Fruit fly (Drosophila melanogaster) whole organism, embryonic: ENCODE results near the gene CG7519.

ENCODE experiments used
- CG10147 ChIP-seq: fragments of 200-800 bp; sonication (Bioruptor generic); optimal IDR thresholded peaks from 2 replicates; lab custom pipeline; 2019; ENCODE audit warnings: missing biosample characterization, mild to moderate bottlenecking, missing genetic modification characterization, moderate library complexity
- CG10274 ChIP-seq: fragments of 200-800 bp; sonication (Bioruptor generic); optimal IDR thresholded peaks from 3 replicates; lab custom pipeline; 2017; ENCODE audit warnings: missing biosample characterization, mild to moderate bottlenecking, missing genetic modification characterization
- CG1233 ChIP-seq: fragments of 200-800 bp; sonication (Bioruptor generic); optimal IDR thresholded peaks from 4 replicates; lab custom pipeline; 2018; ENCODE audit warnings: missing biosample characterization, mild to moderate bottlenecking, missing genetic modification characterization
- CG14860 ChIP-seq: fragments of 200-800 bp; sonication (Bioruptor generic); IDR thresholded peaks from 3 replicates; pipeline ENCODE4 v1.3.6; 2022; ENCODE audit warnings: missing biosample characterization, missing genetic modification characterization; ENCODE audit not compliant: partially characterized antibody
- CG17359 ChIP-seq: fragments of 200-800 bp; sonication (Bioruptor generic); optimal IDR thresholded peaks from 3 replicates; lab custom pipeline; 2018; ENCODE audit warnings: missing biosample characterization, mild to moderate bottlenecking, missing genetic modification characterization, moderate library complexity
- CG17385 ChIP-seq: fragments of 200-800 bp; sonication (Bioruptor generic); optimal IDR thresholded peaks from 3 replicates; lab custom pipeline; 2018; ENCODE audit warnings: missing biosample characterization, mild to moderate bottlenecking, missing genetic modification characterization
- CG17802 ChIP-seq: fragments of 200-800 bp; sonication (Bioruptor generic); optimal IDR thresholded peaks from 2 replicates; lab custom pipeline; 2018; ENCODE audit warnings: missing biosample characterization, mild to moderate bottlenecking, missing genetic modification characterization, moderate library complexity
- CG18476 ChIP-seq: fragments of 200-800 bp; sonication (Bioruptor generic); optimal IDR thresholded peaks from 2 replicates; lab custom pipeline; 2016; ENCODE audit warnings: missing biosample characterization, mild to moderate bottlenecking, missing genetic modification characterization
- CG18619 ChIP-seq: fragments of 200-800 bp; sonication (Bioruptor generic); optimal IDR thresholded peaks from 3 replicates; lab custom pipeline; 2017; ENCODE audit warnings: missing biosample characterization, mild to moderate bottlenecking, missing genetic modification characterization
- CG3726 ChIP-seq: fragments of 200-800 bp; sonication (Bioruptor generic); IDR thresholded peaks from 3 replicates; pipeline ENCODE4, ENCODE4 v1.3.6; 2022; ENCODE audit warnings: missing biosample characterization, missing genetic modification characterization
- CG3838 ChIP-seq: fragments of 200-800 bp; sonication (Bioruptor generic); optimal IDR thresholded peaks from 3 replicates; lab custom pipeline; 2016; ENCODE audit warnings: missing biosample characterization, missing genetic modification characterization
- CG4820 ChIP-seq: fragments of 200-800 bp; sonication (Bioruptor generic); optimal IDR thresholded peaks from 3 replicates; lab custom pipeline; 2016; ENCODE audit warnings: missing biosample characterization, missing genetic modification characterization
- CG6689 ChIP-seq: fragments of 200-800 bp; sonication (Bioruptor generic); IDR thresholded peaks from 2 replicates; pipeline ENCODE4 v1.3.6; 2022; ENCODE audit warnings: missing biosample characterization, missing genetic modification characterization
- CG7357 ChIP-seq: fragments of 200-800 bp; sonication (Bioruptor generic); IDR thresholded peaks from 3 replicates; pipeline ENCODE4 v1.3.6; 2022; ENCODE audit warnings: missing biosample characterization, missing genetic modification characterization
- CG7372 ChIP-seq: fragments of 200-800 bp; sonication (Bioruptor generic); IDR thresholded peaks from 2 replicates; pipeline ENCODE4 v1.3.6; 2022; ENCODE audit warnings: missing biosample characterization, missing genetic modification characterization
- CG8089 ChIP-seq: fragments of 200-800 bp; sonication (Bioruptor generic); optimal IDR thresholded peaks from 3 replicates; lab custom pipeline; 2016; ENCODE audit warnings: missing biosample characterization, missing genetic modification characterization
- CG8388 ChIP-seq: fragments of 200-800 bp; sonication (Bioruptor generic); optimal IDR thresholded peaks from 2 replicates; lab custom pipeline; 2019; ENCODE audit warnings: missing biosample characterization, mild to moderate bottlenecking, missing genetic modification characterization, moderate library complexity
- CG8924 ChIP-seq: fragments of 200-800 bp; optimal IDR thresholded peaks from 3 replicates; lab custom pipeline; 2019; ENCODE audit warnings: missing biosample characterization, mild to moderate bottlenecking, missing genetic modification characterization, moderate library complexity
- CG9932 ChIP-seq: fragments of 200-800 bp; sonication (Bioruptor generic); IDR thresholded peaks from 2 replicates; pipeline ENCODE4 v1.3.6; 2022; ENCODE audit warnings: missing biosample characterization, missing genetic modification characterization
- CTCF ChIP-seq: fragments of 200-800 bp; sonication (Bioruptor generic); optimal IDR thresholded peaks from 2 replicates; lab custom pipeline; 2017; ENCODE audit warnings: missing biosample characterization, mild to moderate bottlenecking, missing genetic modification characterization, moderate library complexity
- Dbx ChIP-seq: fragments of 200-800 bp; sonication (Bioruptor generic); IDR thresholded peaks from 3 replicates; pipeline ENCODE4 v1.3.6; 2022; ENCODE audit warnings: missing biosample characterization, missing genetic modification characterization
- Dek ChIP-seq: fragments of 200-800 bp; sonication (Bioruptor generic); optimal IDR thresholded peaks from 3 replicates; lab custom pipeline; 2019; ENCODE audit warnings: missing biosample characterization, mild to moderate bottlenecking, missing genetic modification characterization, moderate library complexity
- Ets65A ChIP-seq: fragments of 200-800 bp; sonication (Bioruptor generic); peaks from one replicate; lab custom pipeline; 2016; ENCODE audit warnings: missing biosample characterization, missing genetic modification characterization
- Fer2 ChIP-seq: fragments of 200-800 bp; sonication (Bioruptor generic); optimal IDR thresholded peaks from 2 replicates; lab custom pipeline; 2018; ENCODE audit warnings: missing biosample characterization, mild to moderate bottlenecking, missing genetic modification characterization, moderate library complexity
- Hr39 ChIP-seq: fragments of >200 bp; optimal IDR thresholded peaks from 2 replicates; lab custom pipeline; 2017
- Jarid2 ChIP-seq: fragments of 200-800 bp; sonication (Bioruptor generic); optimal IDR thresholded peaks from 3 replicates; lab custom pipeline; 2017; ENCODE audit warnings: mild to moderate bottlenecking, missing biosample characterization, missing genetic modification reagents, missing genetic modification characterization
- Med ChIP-seq: fragments of 200-800 bp; sonication (Bioruptor generic); peaks from one replicate; lab custom pipeline; 2016; ENCODE audit warnings: missing biosample characterization, missing genetic modification characterization, mild to moderate bottlenecking, inconsistent platforms, moderate library complexity
- Nf-YA ChIP-seq: fragments of 200-800 bp; sonication (Bioruptor generic); IDR thresholded peaks from 2 replicates; pipeline ENCODE4 v1.3.6; 2022; ENCODE audit warnings: missing biosample characterization, missing genetic modification characterization
- Sox100B ChIP-seq: fragments of 200-800 bp; sonication (Bioruptor generic); optimal IDR thresholded peaks from 3 replicates; lab custom pipeline; 2018; ENCODE audit warnings: missing biosample characterization, mild to moderate bottlenecking, missing genetic modification characterization
- Spps ChIP-seq: fragments of 200-800 bp; sonication (Bioruptor generic); optimal IDR thresholded peaks from 2 replicates; lab custom pipeline; 2018; ENCODE audit warnings: missing biosample characterization, mild to moderate bottlenecking, missing genetic modification characterization
- TFAM ChIP-seq: fragments of 200-800 bp; sonication (Bioruptor generic); optimal IDR thresholded peaks from 2 replicates; lab custom pipeline; 2017; ENCODE audit warnings: missing biosample characterization, missing genetic modification characterization, inconsistent platforms
- amos ChIP-seq: fragments of 200-800 bp; sonication (Bioruptor generic); IDR thresholded peaks from 2 replicates; pipeline ENCODE4 v1.3.6; 2022; ENCODE audit warnings: missing biosample characterization, missing genetic modification characterization; ENCODE audit not compliant: partially characterized antibody
- ash1 ChIP-seq: fragments of 200-800 bp; sonication (Bioruptor generic); optimal IDR thresholded peaks from 2 replicates; lab custom pipeline; 2018; ENCODE audit warnings: missing biosample characterization, mild to moderate bottlenecking, missing genetic modification characterization
- ato ChIP-seq: fragments of 200-800 bp; sonication (Bioruptor generic); IDR thresholded peaks from 2 replicates; pipeline ENCODE4 v1.3.6; 2022; ENCODE audit warnings: missing biosample characterization, missing genetic modification characterization; ENCODE audit not compliant: partially characterized antibody
- br ChIP-seq: fragments of >200 bp; optimal IDR thresholded peaks from 2 replicates; lab custom pipeline; 2017
- cad ChIP-seq: fragments of >200 bp; optimal IDR thresholded peaks from 2 replicates; lab custom pipeline; 2017; ENCODE audit warnings: missing biosample characterization, missing genetic modification characterization
- da ChIP-seq: fragments of 200-800 bp; sonication (Bioruptor generic); optimal IDR thresholded peaks from 2 replicates; lab custom pipeline; 2016; ENCODE audit warnings: missing biosample characterization, missing genetic modification characterization
- dimm ChIP-seq: fragments of 200-800 bp; sonication (Bioruptor generic); IDR thresholded peaks from 2 replicates; pipeline ENCODE4 v1.3.6; 2022; ENCODE audit warnings: missing biosample characterization, missing genetic modification characterization
- ems ChIP-seq: fragments of 200-800 bp; sonication (Bioruptor generic); optimal IDR thresholded peaks from 3 replicates; lab custom pipeline; 2016; ENCODE audit warnings: missing biosample characterization, missing genetic modification characterization
- esg ChIP-seq: fragments of 200-800 bp; sonication (Bioruptor generic); conservative IDR thresholded peaks from 2 replicates; pipeline ENCODE4 v1.3.6; 2022; ENCODE audit warnings: missing biosample characterization, missing genetic modification characterization
- fu2 ChIP-seq: fragments of 200-800 bp; sonication (Bioruptor generic); optimal IDR thresholded peaks from 2 replicates; lab custom pipeline; 2016; ENCODE audit warnings: missing biosample characterization, missing genetic modification characterization
- gro ChIP-seq: fragments of 200-800 bp; sonication (Bioruptor generic); optimal IDR thresholded peaks from 2 replicates; lab custom pipeline; 2016; ENCODE audit warnings: missing biosample characterization, missing genetic modification characterization
- gsb ChIP-seq: fragments of 200-800 bp; sonication (Bioruptor generic); IDR thresholded peaks from 2 replicates; pipeline ENCODE4 v1.3.6; 2022; ENCODE audit warnings: missing biosample characterization, missing genetic modification characterization
- gsb-n ChIP-seq: fragments of 200-800 bp; sonication (Bioruptor generic); optimal IDR thresholded peaks from 3 replicates; lab custom pipeline; 2018; ENCODE audit warnings: missing biosample characterization, mild to moderate bottlenecking, missing genetic modification characterization
- ham ChIP-seq: fragments of 200-800 bp; sonication (Bioruptor generic); IDR thresholded peaks from 2 replicates; pipeline ENCODE4 v1.3.6; 2022; ENCODE audit warnings: missing biosample characterization, missing genetic modification characterization
- insv ChIP-seq, 2 experiments: fragments of 200-800 bp; sonication (Bioruptor generic); optimal IDR thresholded peaks; 3 replicates each; lab custom pipeline; 2016 to 2018; ENCODE audit warnings: missing biosample characterization in 2 of 2, missing genetic modification characterization in 2 of 2
- kah ChIP-seq: fragments of 200-800 bp; sonication (Bioruptor generic); optimal IDR thresholded peaks from 2 replicates; lab custom pipeline; 2018; ENCODE audit warnings: missing biosample characterization, mild to moderate bottlenecking, missing genetic modification characterization
- org-1 ChIP-seq: fragments of 200-800 bp; sonication (Bioruptor generic); optimal IDR thresholded peaks from 2 replicates; lab custom pipeline; 2017; ENCODE audit warnings: missing biosample characterization, missing genetic modification characterization
- salm ChIP-seq: fragments of 200-800 bp; sonication (Bioruptor generic); optimal IDR thresholded peaks from 2 replicates; lab custom pipeline; 2018; ENCODE audit warnings: missing biosample characterization, mild to moderate bottlenecking, missing genetic modification characterization
- stc ChIP-seq: fragments of 200-800 bp; sonication (Bioruptor generic); IDR thresholded peaks from 2 replicates; pipeline ENCODE4 v1.3.6; 2022; ENCODE audit warnings: missing biosample characterization, missing genetic modification characterization
- vnd ChIP-seq: fragments of 200-800 bp; sonication (Bioruptor generic); IDR thresholded peaks from 3 replicates; pipeline ENCODE4 v1.3.6; 2022; ENCODE audit warnings: missing biosample characterization, missing genetic modification characterization; ENCODE audit not compliant: partially characterized antibody
- wdn ChIP-seq: fragments of 200-800 bp; sonication (Bioruptor generic); IDR thresholded peaks from 2 replicates; pipeline ENCODE4 v1.3.6; 2022; ENCODE audit warnings: missing biosample characterization, missing genetic modification characterization

The CG7519 gene

dm6 chr3L:21507354-21507928 is 14.6 kb downstream of the CG7519 start, which contains the start of the genes Glg1 and M6 (continued):
- TF ChIP-seq CG17385 (GFP tag; lab: Kevin White, UChicago) (peak; percentile 63), CG10147 (peak; percentile 68), Dbx (GFP tag; lab: Robert Waterston, UW) (peak; percentile 74), amos (peak; percentile 93), Ets65A (GFP tag; lab: Kevin White, UChicago) (peak; percentile 94), Med (peak; percentile 90), CG4820 (peak; percentile 41), TFAM (no peak), vnd (GFP tag; lab: Robert Waterston, UW) (peak; percentile 93), ash1 (GFP tag; lab: Kevin White, UChicago) (no peak), CG10274 (GFP tag; lab: Kevin White, UChicago) (no peak), org-1 (GFP tag; lab: Kevin White, UChicago) (peak; percentile 31), br (lab: Kevin White, UChicago) (no peak), CG8388 (peak; percentile 40), Spps (peak; percentile 35), ato (GFP tag; lab: Robert Waterston, UW) (peak; percentile 89), da (peak; percentile 15), wdn (peak; percentile 48; the same call in 1 of the 2 replicates), CG14860 (GFP tag; lab: Robert Waterston, UW) (peak; percentile 94), CG1233 (GFP tag; lab: Kevin White, UChicago) (peak; percentile 44), ham (GFP tag; lab: Robert Waterston, UW) (no peak), CG9932 (GFP tag; lab: Robert Waterston, UW) (peak; percentile 83), salm (tag; lab: Kevin White, UChicago) (no peak), CG3838 (GFP tag; lab: Kevin White, UChicago) (peak; percentile 43), Hr39 (lab: Kevin White, UChicago) (no peak), Sox100B (peak; percentile 42), gro (GFP tag; lab: Kevin White, UChicago) (peak; percentile 37), ems (GFP tag; lab: Kevin White, UChicago) (peak; percentile 59), CG17802 (peak; percentile 18), gsb-n (tag; lab: Kevin White, UChicago) (peak; percentile 76), CG7372 (peak; percentile 54; the same call in 1 of the 2 replicates), CG3726 (GFP tag; lab: Robert Waterston, UW) (no peak), CG6689 (GFP tag; lab: Robert Waterston, UW) (peak; percentile 49; the same call in 1 of the 2 replicates), CTCF (GFP tag; lab: Kevin White, UChicago) (peak; percentile 63), insv (GFP tag; optimal IDR thresholded peaks at IDR 0.05; lab: Kevin White, UChicago) (peak in 1 of 2 experiments; percentile 32), CG8089 (GFP tag; lab: Kevin White, UChicago) (peak; percentile 17), CG18476 (GFP tag; lab: Kevin White, UChicago) (peak; percentile 0), Dek (tag; lab: Kevin White, UChicago) (peak; percentile 53), gsb (GFP tag; lab: Robert Waterston, UW) (no peak), Jarid2 (GFP tag; lab: Kevin White, UChicago) (peak; percentile 40), fu2 (GFP tag; lab: Kevin White, UChicago) (peak; percentile 51), CG17359 (tag; lab: Kevin White, UChicago) (peak; percentile 40), stc (GFP tag; lab: Robert Waterston, UW) (no peak), CG7357 (GFP tag; lab: Robert Waterston, UW) (peak; percentile 46; the same call in 1 of the 3 replicates), cad (no peak), Nf-YA (no peak), CG8924 (tag; lab: Kevin White, UChicago) (peak; percentile 73), kah (no peak), dimm (GFP tag; lab: Robert Waterston, UW) (no peak), CG18619 (GFP tag; lab: Kevin White, UChicago) (peak; percentile 53), Fer2 (tag; lab: Kevin White, UChicago) (peak; percentile 16), esg (GFP tag; lab: Robert Waterston, UW) (peak; percentile 23; the same call in 1 of the 2 replicates)
